Fruit fly (Drosophila melanogaster): ENCODE data around the gene CG11836.
A peak's percentile ranks its signal among the peaks of the same experiment; 100 is the strongest.

Gene CG11836

DNA sequence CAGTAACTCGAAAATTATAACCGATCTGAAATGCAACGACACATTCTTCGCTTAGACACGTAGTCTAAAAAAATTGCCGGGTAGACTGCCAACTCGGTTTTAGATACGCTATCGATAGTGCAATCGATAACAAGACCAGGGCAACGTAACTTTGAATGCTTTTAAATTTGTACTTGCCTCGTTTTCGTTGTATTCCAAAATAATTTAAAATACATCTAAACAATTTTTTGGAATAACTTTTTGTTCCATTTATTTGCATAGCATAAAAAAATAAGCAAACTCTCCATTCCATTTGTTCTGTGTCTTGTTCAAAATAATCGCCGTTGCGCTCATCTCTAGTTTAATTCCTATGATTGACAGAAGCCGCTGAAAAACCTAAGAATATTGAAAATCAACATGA lies 1.4 kb upstream of the CG11836 start, which contains the start of the genes Stt3B and CG11839:
Stt3B (minus strand) TSS at position 69 of the 400 bp plus-strand sequence.
CG11839 (plus strand) TSS at position 359 of the 400 bp plus-strand sequence.
- TF ChIP-seq usp (GFP tag; optimal IDR thresholded peaks at IDR 0.05) = no peak
- no peak for TF ChIP-seq Dll (optimal IDR thresholded peaks at IDR 0.05)
- TF ChIP-seq EcR (GFP tag; optimal IDR thresholded peaks at IDR 0.05) = no peak
- TF ChIP-seq CG8478 (optimal IDR thresholded peaks at IDR 0.05) = no peak
- no peak for TF ChIP-seq pan (optimal IDR thresholded peaks at IDR 0.05)
- no peak for TF ChIP-seq psq (optimal IDR thresholded peaks at IDR 0.05)

dm6 chr3R:25074558-25074964 lies 3.6 kb downstream of the CG11836 start, which contains the start of the genes shams and CG11920:
Gene shams (minus strand): TSS chr3R:25074607.
Gene CG11920 (plus strand): TSS chr3R:25074877.
- TF ChIP-seq pan (optimal IDR thresholded peaks at IDR 0.05) (no peak), CG8478 (optimal IDR thresholded peaks at IDR 0.05) (no peak), Dll (optimal IDR thresholded peaks at IDR 0.05) (no peak), EcR (GFP tag; optimal IDR thresholded peaks at IDR 0.05) (no peak), usp (GFP tag; optimal IDR thresholded peaks at IDR 0.05) (no peak), psq (optimal IDR thresholded peaks at IDR 0.05) (no peak)

DNA sequence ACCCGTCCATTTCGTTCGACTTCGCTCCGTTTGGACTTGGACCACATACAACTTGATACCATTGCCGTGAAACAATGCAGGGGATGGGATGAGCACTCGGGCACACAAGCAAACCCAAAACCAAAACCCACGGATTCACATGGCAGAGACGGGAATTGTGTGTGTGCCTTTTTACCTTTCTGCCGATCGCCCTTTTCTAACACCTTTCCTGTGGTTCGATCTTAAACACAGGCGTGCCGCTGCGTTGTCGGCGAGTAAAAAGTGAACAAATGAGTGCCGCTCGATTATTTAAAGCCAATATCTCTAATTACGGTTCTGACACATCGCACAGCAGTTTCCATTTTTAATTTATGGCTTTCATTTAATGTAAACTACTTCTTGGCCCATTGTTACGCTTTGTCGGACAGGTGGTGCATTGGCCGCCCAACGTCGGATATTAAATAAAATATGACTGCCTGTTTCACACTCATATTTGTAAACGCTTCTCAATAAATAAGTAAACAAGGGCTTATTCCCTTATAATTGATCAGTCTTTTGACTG lies 6.4 kb downstream of the CG11836 start:
- TF ChIP-seq Dll (optimal IDR thresholded peaks at IDR 0.05) = no peak
- no peak for TF ChIP-seq CG8478 (optimal IDR thresholded peaks at IDR 0.05)
- no peak for TF ChIP-seq usp (GFP tag; optimal IDR thresholded peaks at IDR 0.05)
- no peak for TF ChIP-seq pan (optimal IDR thresholded peaks at IDR 0.05)
- TF ChIP-seq EcR (GFP tag; optimal IDR thresholded peaks at IDR 0.05) = no peak

DNA sequence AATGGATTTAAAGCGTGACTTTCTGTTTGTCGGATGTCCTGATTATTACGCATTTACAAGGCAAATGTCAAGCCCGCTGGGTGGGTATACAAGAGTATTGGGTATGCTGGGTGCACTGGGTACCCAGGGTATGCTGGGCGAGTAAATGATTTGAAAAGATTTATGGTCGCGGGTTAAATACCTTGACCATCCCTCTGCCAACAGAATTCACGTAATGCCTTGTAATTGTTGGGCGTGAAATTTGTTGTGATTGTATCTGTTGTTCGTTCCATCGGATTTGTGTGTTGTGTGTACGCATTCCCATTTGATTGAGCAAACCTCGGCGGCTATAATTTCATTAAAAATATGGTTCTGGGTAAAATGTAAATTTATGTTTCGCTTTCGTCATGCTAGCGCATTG lies 7.7 kb downstream of the CG11836 start:
- TF ChIP-seq psq (optimal IDR thresholded peaks at IDR 0.05) = no peak
- no peak for TF ChIP-seq pan (optimal IDR thresholded peaks at IDR 0.05)
- TF ChIP-seq usp (GFP tag; optimal IDR thresholded peaks at IDR 0.05) = no peak

DNA sequence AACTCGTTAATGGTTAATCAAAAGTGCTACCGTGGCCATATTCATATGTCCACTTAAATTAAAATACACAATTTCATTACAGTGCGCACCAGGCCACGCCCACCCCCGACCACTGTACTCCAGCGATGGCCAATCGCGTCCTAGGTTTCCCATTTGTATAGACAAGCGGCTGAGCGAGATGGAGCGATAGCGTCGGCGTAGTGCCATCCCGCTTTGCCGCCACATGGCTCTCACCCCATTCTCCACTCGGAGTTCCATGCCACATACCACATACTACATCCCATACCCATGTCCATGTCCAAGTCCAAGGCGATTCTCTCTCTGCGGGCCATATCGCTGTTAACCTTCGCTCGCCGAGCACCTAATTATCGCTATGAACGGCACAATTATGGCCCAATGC lies 9.5 kb downstream of the CG11836 start:
- TF ChIP-seq CG8478 (optimal IDR thresholded peaks at IDR 0.05) (peak; percentile 54), EcR (GFP tag; optimal IDR thresholded peaks at IDR 0.05) (no peak)

DNA sequence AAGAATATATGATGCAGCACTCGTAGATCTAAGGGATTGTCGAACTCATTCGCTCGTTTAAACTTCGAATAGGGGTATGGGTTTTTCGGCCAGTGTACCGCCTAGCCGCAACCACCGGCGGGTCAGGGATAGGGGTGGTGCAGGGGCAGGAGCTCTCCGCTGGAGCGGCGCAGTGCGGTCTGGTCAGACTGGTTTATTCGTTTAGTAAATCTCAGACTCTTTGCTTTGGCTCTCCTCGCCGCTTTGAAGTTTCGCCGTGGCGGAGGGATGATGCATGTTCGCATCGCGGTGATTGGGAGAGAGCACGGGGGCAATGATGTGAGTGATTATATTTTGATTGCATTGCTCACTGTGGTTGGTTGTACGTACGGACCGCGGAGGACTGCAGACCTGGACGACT lies 11.4 kb downstream of the CG11836 start, which contains the start of gene fd96Ca:
fd96Ca (plus strand) TSS at position 337 of the 400 bp plus-strand sequence.
- TF ChIP-seq Dll (optimal IDR thresholded peaks at IDR 0.05) (peak; percentile 82), EcR (GFP tag; optimal IDR thresholded peaks at IDR 0.05) (no peak), psq (optimal IDR thresholded peaks at IDR 0.05) (no peak), usp (GFP tag; optimal IDR thresholded peaks at IDR 0.05) (no peak), pan (optimal IDR thresholded peaks at IDR 0.05) (no peak), CG8478 (optimal IDR thresholded peaks at IDR 0.05) (no peak)

- TF ChIP-seq CG8478 (optimal IDR thresholded peaks at IDR 0.05) (peak; percentile 38), Dll (optimal IDR thresholded peaks at IDR 0.05) (no peak)
These were observed 23.7 kb downstream of the CG11836 start, which contains the start of gene fd96Cb for dm6 chr3R:25094639-25095038. Gene fd96Cb (plus strand): TSS chr3R:25095012.

DNA sequence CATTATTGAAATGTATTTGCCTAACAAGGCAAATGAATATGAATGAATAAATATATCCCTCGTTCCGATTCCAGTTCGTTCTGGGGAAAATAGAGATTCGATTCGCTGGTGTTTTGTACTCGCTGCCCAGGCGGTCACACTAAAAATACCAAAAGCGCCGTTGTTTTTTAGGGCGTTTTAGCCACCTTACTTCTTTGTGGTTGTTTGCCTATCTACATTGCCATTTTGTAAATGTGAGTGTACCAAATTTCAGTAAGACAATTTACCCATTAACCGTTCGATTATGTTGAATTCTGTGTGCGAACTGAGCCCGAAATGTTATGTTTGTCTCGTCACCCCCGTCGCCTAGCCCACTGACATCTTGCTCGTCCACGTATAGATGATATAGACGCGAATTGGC lies 26.6 kb downstream of the CG11836 start, which contains the start of the genes CG33095 and CG33096:
CG33095 (plus strand) TSS at position 187 of the 400 bp plus-strand sequence.
CG33096 (plus strand) TSS at position 187 of the 400 bp plus-strand sequence.
- TF ChIP-seq pan (optimal IDR thresholded peaks at IDR 0.05) (no peak), EcR (GFP tag; optimal IDR thresholded peaks at IDR 0.05) (peak in 1 of 2 experiments; percentile 2)

- no peak for TF ChIP-seq psq (optimal IDR thresholded peaks at IDR 0.05)
- TF ChIP-seq Dll (optimal IDR thresholded peaks at IDR 0.05) = no peak
- TF ChIP-seq pan (optimal IDR thresholded peaks at IDR 0.05) = no peak
- TF ChIP-seq EcR (GFP tag; optimal IDR thresholded peaks at IDR 0.05) = no peak
- TF ChIP-seq usp (GFP tag; optimal IDR thresholded peaks at IDR 0.05) = no peak
- TF ChIP-seq CG8478 (optimal IDR thresholded peaks at IDR 0.05) = no peak
These were observed 31.3 kb downstream of the CG11836 start, which contains the start of gene CG45095 for dm6 chr3R:25102253-25102652. Gene CG45095 (plus strand): TSS chr3R:25102553.

DNA sequence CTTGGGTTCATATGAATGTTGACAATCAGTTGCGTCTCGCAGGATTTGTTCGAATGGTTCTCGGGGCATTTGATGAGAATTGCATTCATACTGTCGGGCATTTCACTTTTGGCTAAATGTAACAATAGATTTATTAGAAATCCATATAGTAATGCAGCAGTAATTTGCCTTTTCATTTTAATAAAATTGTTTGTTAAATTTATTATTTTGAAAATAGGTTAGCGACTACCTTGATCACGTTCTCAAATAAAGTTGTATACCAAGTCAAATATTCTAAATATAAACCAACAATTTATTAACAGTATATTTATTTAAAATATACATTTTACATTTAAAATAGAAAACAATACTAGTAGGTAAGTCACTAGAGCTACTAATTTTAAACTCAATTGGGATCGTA lies 38.0 kb downstream of the CG11836 start, which contains the start of gene CG34027:
CG34027 (minus strand) TSS at position 101 of the 400 bp plus-strand sequence.
- no peak for TF ChIP-seq usp (GFP tag; optimal IDR thresholded peaks at IDR 0.05)
- no peak for TF ChIP-seq EcR (GFP tag; optimal IDR thresholded peaks at IDR 0.05)
- no peak for TF ChIP-seq CG8478 (optimal IDR thresholded peaks at IDR 0.05)
- no peak for TF ChIP-seq Dll (optimal IDR thresholded peaks at IDR 0.05)
- TF ChIP-seq pan (optimal IDR thresholded peaks at IDR 0.05) = no peak
- no peak for TF ChIP-seq psq (optimal IDR thresholded peaks at IDR 0.05)

DNA sequence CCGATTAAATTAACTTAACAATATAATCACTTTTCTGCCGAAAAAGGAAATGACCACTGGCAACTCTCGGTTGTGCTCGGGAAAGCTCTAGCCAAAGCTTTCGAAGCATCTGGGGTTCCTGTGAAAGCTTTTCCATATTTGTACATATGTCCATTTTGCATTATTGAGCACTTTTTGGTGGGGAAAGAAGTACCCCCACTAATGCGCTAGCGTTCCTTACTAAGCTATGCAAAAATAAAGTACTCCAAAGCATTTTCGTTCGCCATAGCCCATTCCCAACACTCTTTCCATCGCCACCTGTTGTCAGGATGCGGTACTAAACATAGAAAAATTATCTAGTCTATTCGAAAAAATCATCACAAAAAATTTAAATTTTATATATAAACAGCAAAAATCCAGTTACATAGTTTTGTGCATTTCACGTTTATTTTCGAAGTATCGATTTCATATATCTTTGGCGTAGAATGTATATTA lies 41.6 kb downstream of the CG11836 start, which contains the start of gene Nepl16:
Nepl16 (minus strand) TSS at position 51 of the 474 bp plus-strand sequence.
- TF ChIP-seq EcR (GFP tag; optimal IDR thresholded peaks at IDR 0.05) = no peak
- TF ChIP-seq usp (GFP tag; optimal IDR thresholded peaks at IDR 0.05) = no peak
- TF ChIP-seq Dll (optimal IDR thresholded peaks at IDR 0.05) = no peak
- no peak for TF ChIP-seq pan (optimal IDR thresholded peaks at IDR 0.05)
- no peak for TF ChIP-seq psq (optimal IDR thresholded peaks at IDR 0.05)
- no peak for TF ChIP-seq CG8478 (optimal IDR thresholded peaks at IDR 0.05)
